Fruit fly (Drosophila melanogaster) whole organism, embryonic: ENCODE measurements around the gene CG31467.

Experiments
- CG10274 ChIP-seq: fragments of 200-800 bp; sonication (Bioruptor generic); optimal IDR thresholded peaks from 3 replicates; lab custom pipeline; 2017; ENCODE audit warnings: missing biosample characterization, mild to moderate bottlenecking, missing genetic modification characterization
- CG10565 ChIP-seq: fragments of 200-800 bp; sonication (Bioruptor generic); optimal IDR thresholded peaks from 3 replicates; lab custom pipeline; 2016; ENCODE audit warnings: missing biosample characterization, mild to moderate bottlenecking, missing genetic modification characterization
- CG13123 ChIP-seq: fragments of 200-800 bp; sonication (Bioruptor generic); optimal IDR thresholded peaks from 2 replicates; lab custom pipeline; 2016; ENCODE audit warnings: missing biosample characterization, missing genetic modification characterization
- CG13296 ChIP-seq: fragments of 200-800 bp; sonication (Bioruptor generic); optimal IDR thresholded peaks from 3 replicates; lab custom pipeline; 2018; ENCODE audit warnings: missing biosample characterization, mild to moderate bottlenecking, missing genetic modification characterization
- CG14860 ChIP-seq: fragments of 200-800 bp; sonication (Bioruptor generic); IDR thresholded peaks from 3 replicates; pipeline ENCODE4 v1.3.6; 2022; ENCODE audit warnings: missing biosample characterization, missing genetic modification characterization; ENCODE audit not compliant: partially characterized antibody
- CG14965 ChIP-seq: fragments of 200-800 bp; sonication (Bioruptor generic); optimal IDR thresholded peaks from 2 replicates; lab custom pipeline; 2016; ENCODE audit warnings: missing biosample characterization, missing genetic modification characterization, borderline replicate concordance
- CG1529 ChIP-seq: fragments of 200-800 bp; sonication (Bioruptor generic); optimal IDR thresholded peaks from 3 replicates; lab custom pipeline; 2018; ENCODE audit warnings: missing biosample characterization, missing genetic modification characterization
- CG17186 ChIP-seq: fragments of 200-800 bp; sonication (Bioruptor generic); optimal IDR thresholded peaks from 3 replicates; lab custom pipeline; 2017; ENCODE audit warnings: missing biosample characterization, missing genetic modification reagents, missing genetic modification characterization
- CG2875 ChIP-seq: fragments of 200-800 bp; sonication (Bioruptor generic); optimal IDR thresholded peaks from 2 replicates; lab custom pipeline; 2017; ENCODE audit warnings: missing biosample characterization, mild to moderate bottlenecking, missing genetic modification characterization, missing genetic modification reagents
- CG30431 ChIP-seq: fragments of 200-800 bp; sonication (Bioruptor generic); optimal IDR thresholded peaks from 2 replicates; lab custom pipeline; 2017; ENCODE audit warnings: missing biosample characterization, missing genetic modification characterization
- CG34376 ChIP-seq: fragments of 200-800 bp; sonication (Bioruptor generic); optimal IDR thresholded peaks from 2 replicates; lab custom pipeline; 2018; ENCODE audit warnings: missing biosample characterization, mild to moderate bottlenecking, missing genetic modification characterization
- CG43689 ChIP-seq: fragments of 200-800 bp; sonication (Bioruptor generic); IDR thresholded peaks from 2 replicates; pipeline ENCODE4 v1.3.6; 2022; ENCODE audit warnings: missing biosample characterization, missing genetic modification characterization
- CG6765 ChIP-seq: fragments of 200-800 bp; sonication (Bioruptor generic); optimal IDR thresholded peaks from 3 replicates; lab custom pipeline; 2017; ENCODE audit warnings: missing biosample characterization, mild to moderate bottlenecking, missing genetic modification characterization
- CG7745 ChIP-seq: fragments of 200-800 bp; sonication (Bioruptor generic); optimal IDR thresholded peaks from 2 replicates; lab custom pipeline; 2018; ENCODE audit warnings: missing biosample characterization, mild to moderate bottlenecking, missing genetic modification characterization, moderate library complexity
- CG8290 ChIP-seq, 3 experiments: fragments of 200-800 bp; sonication (Bioruptor generic); optimal IDR thresholded peaks; 2 replicates each; lab custom pipeline; 2016 to 2019; ENCODE audit warnings: missing biosample characterization in 3 of 3, missing genetic modification characterization in 3 of 3, mild to moderate bottlenecking in 2 of 3, moderate library complexity in 1 of 3
- CG8944 ChIP-seq: fragments of 200-800 bp; sonication (Bioruptor generic); optimal IDR thresholded peaks from 3 replicates; lab custom pipeline; 2016; ENCODE audit warnings: missing biosample characterization, missing genetic modification characterization
- CG9797 ChIP-seq: fragments of 200-800 bp; sonication (Bioruptor generic); optimal IDR thresholded peaks from 3 replicates; lab custom pipeline; 2018; ENCODE audit warnings: missing biosample characterization, mild to moderate bottlenecking, missing genetic modification characterization
- Chrac-16 ChIP-seq: fragments of 200-800 bp; sonication (Bioruptor generic); optimal IDR thresholded peaks from 3 replicates; lab custom pipeline; 2016; ENCODE audit warnings: missing biosample characterization, missing genetic modification characterization
- CrebB ChIP-seq: fragments of 200-800 bp; sonication (Bioruptor generic); optimal IDR thresholded peaks from 3 replicates; lab custom pipeline; 2018; ENCODE audit warnings: missing biosample characterization, mild to moderate bottlenecking, missing genetic modification characterization
- Deaf1 ChIP-seq: fragments of 200-800 bp; optimal IDR thresholded peaks from 3 replicates; lab custom pipeline; 2019; ENCODE audit warnings: missing biosample characterization, mild to moderate bottlenecking, missing genetic modification characterization, moderate library complexity
- Hey ChIP-seq: fragments of 200-800 bp; sonication (Bioruptor generic); optimal IDR thresholded peaks from 3 replicates; lab custom pipeline; 2018; ENCODE audit warnings: missing biosample characterization, mild to moderate bottlenecking, missing genetic modification characterization
- HmgZ ChIP-seq: fragments of 200-800 bp; sonication (Bioruptor generic); optimal IDR thresholded peaks from 2 replicates; lab custom pipeline; 2018; ENCODE audit warnings: missing biosample characterization, mild to moderate bottlenecking, missing genetic modification characterization
- Hmr ChIP-seq: fragments of 200-800 bp; sonication (Bioruptor generic); optimal IDR thresholded peaks from 3 replicates; lab custom pipeline; 2017; ENCODE audit warnings: mild to moderate bottlenecking, missing biosample characterization, missing genetic modification reagents, missing genetic modification characterization
- Jarid2 ChIP-seq: fragments of 200-800 bp; sonication (Bioruptor generic); optimal IDR thresholded peaks from 3 replicates; lab custom pipeline; 2017; ENCODE audit warnings: mild to moderate bottlenecking, missing biosample characterization, missing genetic modification reagents, missing genetic modification characterization
- Lim3 ChIP-seq: fragments of 200-800 bp; sonication (Bioruptor generic); IDR thresholded peaks from 2 replicates; pipeline ENCODE4 v1.3.6; 2022; ENCODE audit warnings: missing biosample characterization, missing genetic modification characterization
- Max ChIP-seq: fragments of 200-800 bp; sonication (Bioruptor generic); optimal IDR thresholded peaks from 2 replicates; lab custom pipeline; 2016; ENCODE audit warnings: missing biosample characterization, mild to moderate bottlenecking, missing genetic modification characterization
- Med ChIP-seq: fragments of 200-800 bp; sonication (Bioruptor generic); peaks from one replicate; lab custom pipeline; 2016; ENCODE audit warnings: missing biosample characterization, missing genetic modification characterization, mild to moderate bottlenecking, inconsistent platforms, moderate library complexity
- NfI ChIP-seq: fragments of 200-800 bp; sonication (Bioruptor generic); optimal IDR thresholded peaks from 3 replicates; lab custom pipeline; 2018; ENCODE audit warnings: missing biosample characterization, mild to moderate bottlenecking, missing genetic modification characterization, moderate library complexity
- Side ChIP-seq: fragments of 200-800 bp; sonication (Bioruptor generic); optimal IDR thresholded peaks from 2 replicates; lab custom pipeline; 2016; ENCODE audit warnings: missing biosample characterization, missing genetic modification characterization
- Sox100B ChIP-seq: fragments of 200-800 bp; sonication (Bioruptor generic); optimal IDR thresholded peaks from 3 replicates; lab custom pipeline; 2018; ENCODE audit warnings: missing biosample characterization, mild to moderate bottlenecking, missing genetic modification characterization
- bab2 ChIP-seq: fragments of 200-800 bp; sonication (Bioruptor generic); optimal IDR thresholded peaks from 2 replicates; lab custom pipeline; 2016; ENCODE audit warnings: missing biosample characterization, missing genetic modification characterization
- br ChIP-seq: fragments of >200 bp; optimal IDR thresholded peaks from 2 replicates; lab custom pipeline; 2017
- danr ChIP-seq: fragments of 200-800 bp; sonication (Bioruptor generic); IDR thresholded peaks from 2 replicates; pipeline ENCODE4 v1.3.6; 2022; ENCODE audit warnings: missing biosample characterization, missing genetic modification characterization
- dysf ChIP-seq: fragments of 200-800 bp; sonication (Bioruptor generic); IDR thresholded peaks from 3 replicates; pipeline ENCODE4 v1.3.6; 2022; ENCODE audit warnings: missing biosample characterization, missing genetic modification characterization
- fd64A ChIP-seq: fragments of 200-800 bp; sonication (Bioruptor generic); optimal IDR thresholded peaks from 3 replicates; lab custom pipeline; 2018; ENCODE audit warnings: missing biosample characterization, mild to moderate bottlenecking, missing genetic modification characterization
- fd96Cb ChIP-seq: fragments of 200-800 bp; sonication (Bioruptor generic); optimal IDR thresholded peaks from 2 replicates; lab custom pipeline; 2018; ENCODE audit warnings: missing biosample characterization, mild to moderate bottlenecking, missing genetic modification characterization, moderate library complexity
- gcm2 ChIP-seq: fragments of 200-800 bp; sonication (Bioruptor generic); optimal IDR thresholded peaks from 2 replicates; lab custom pipeline; 2016; ENCODE audit warnings: missing biosample characterization, missing genetic modification characterization
- grau ChIP-seq: fragments of 200-800 bp; optimal IDR thresholded peaks from 3 replicates; lab custom pipeline; 2019; ENCODE audit warnings: missing biosample characterization, mild to moderate bottlenecking, missing genetic modification characterization, moderate library complexity
- h ChIP-seq: fragments of >200 bp; optimal IDR thresholded peaks from 2 replicates; lab custom pipeline; 2017
- ind ChIP-seq: fragments of 200-800 bp; sonication (Bioruptor generic); optimal IDR thresholded peaks from 3 replicates; lab custom pipeline; 2016; ENCODE audit warnings: missing biosample characterization, missing genetic modification characterization
- insv ChIP-seq, 2 experiments: fragments of 200-800 bp; sonication (Bioruptor generic); optimal IDR thresholded peaks; 3 replicates each; lab custom pipeline; 2016 to 2018; ENCODE audit warnings: missing biosample characterization in 2 of 2, missing genetic modification characterization in 2 of 2
- lola ChIP-seq, 3 experiments: fragments of >200 bp in 2 of 3; fragments of 200-800 bp in 1 of 3; sonication (Bioruptor generic) in 1 of 3; optimal IDR thresholded peaks; 2 replicates each; lab custom pipeline; 2017 to 2019; ENCODE audit warnings: missing biosample characterization in 3 of 3, missing genetic modification characterization in 3 of 3, mild to moderate bottlenecking in 1 of 3, moderate library complexity in 1 of 3
- lov ChIP-seq, 2 experiments: fragments of 200-800 bp in 1 of 2; fragments of >200 bp in 1 of 2; sonication (Bioruptor generic) in 1 of 2; IDR thresholded peaks in 1 of 2; optimal IDR thresholded peaks in 1 of 2; 2 replicates in 1 of 2; 3 replicates in 1 of 2; pipeline versions ENCODE4 v1.3.6 to Lab custom; 2017 to 2022; ENCODE audit warnings: missing biosample characterization in 1 of 2, missing genetic modification characterization in 1 of 2
- onecut ChIP-seq: fragments of 200-800 bp; sonication (Bioruptor generic); IDR thresholded peaks from 2 replicates; pipeline ENCODE4 v1.3.6; 2022; ENCODE audit warnings: missing biosample characterization, missing genetic modification characterization
- repo ChIP-seq: fragments of 200-800 bp; sonication (Bioruptor generic); optimal IDR thresholded peaks from 2 replicates; lab custom pipeline; 2016; ENCODE audit warnings: missing biosample characterization, missing genetic modification characterization
- salm ChIP-seq: fragments of 200-800 bp; sonication (Bioruptor generic); optimal IDR thresholded peaks from 2 replicates; lab custom pipeline; 2018; ENCODE audit warnings: missing biosample characterization, mild to moderate bottlenecking, missing genetic modification characterization
- seq ChIP-seq: fragments of 200-800 bp; sonication (Bioruptor generic); IDR thresholded peaks from 2 replicates; pipeline ENCODE4 v1.3.6; 2022; ENCODE audit warnings: missing biosample characterization, missing genetic modification characterization
- tna ChIP-seq: fragments of 200-800 bp; sonication (Bioruptor generic); IDR thresholded peaks from 2 replicates; pipeline ENCODE4 v1.3.6; 2022; ENCODE audit warnings: missing biosample characterization, missing genetic modification characterization; ENCODE audit not compliant: partially characterized antibody
- twi ChIP-seq: fragments of 200-800 bp; optimal IDR thresholded peaks from 2 replicates; lab custom pipeline; 2019; ENCODE audit warnings: missing biosample characterization, mild to moderate bottlenecking, missing genetic modification characterization, moderate library complexity
- zfh1 ChIP-seq: fragments of 200-800 bp; sonication (Bioruptor generic); IDR thresholded peaks from 3 replicates; pipeline ENCODE4 v1.3.6; 2022; ENCODE audit warnings: missing biosample characterization, missing genetic modification characterization

CG31467 gene

DNA sequence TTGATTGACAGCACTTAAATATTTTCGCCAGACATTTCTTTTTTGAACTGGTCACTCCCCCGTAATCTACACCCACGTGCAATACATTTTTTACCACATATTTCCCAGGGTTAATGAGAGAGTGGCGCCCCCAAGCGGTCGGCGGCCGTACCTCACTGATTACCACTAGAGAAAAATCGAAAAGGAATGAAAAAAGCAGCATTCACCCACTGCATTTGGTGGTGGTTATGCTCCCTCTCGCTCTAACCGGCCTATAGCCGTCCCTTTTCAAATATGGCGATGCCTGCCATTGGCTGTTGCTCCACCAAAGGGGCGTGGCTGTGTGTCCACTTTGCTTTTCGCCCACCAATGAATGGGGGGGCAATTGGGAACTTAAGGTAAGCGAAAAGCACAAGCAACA, 41.7 kb downstream of the CG31467 start (continued):
- TF ChIP-seq CG34376 (GFP tag; lab: Kevin White, UChicago) (peak; percentile 41), fd96Cb (tag; lab: Kevin White, UChicago) (peak; percentile 4), HmgZ (peak; percentile 48), repo (GFP tag; lab: Kevin White, UChicago) (peak; percentile 59), Sox100B (GFP tag; lab: Kevin White, UChicago) (peak; percentile 45), danr (GFP tag; lab: Robert Waterston, UW) (no peak), Med (GFP tag; lab: Kevin White, UChicago) (peak; percentile 91), CG13123 (GFP tag; lab: Kevin White, UChicago) (no peak), CG17186 (GFP tag; lab: Kevin White, UChicago) (peak; percentile 16), Deaf1 (tag; lab: Kevin White, UChicago) (peak; percentile 64), CrebB (tag; lab: Kevin White, UChicago) (peak; percentile 3), onecut (peak; percentile 91), ind (GFP tag; lab: Kevin White, UChicago) (peak; percentile 31), CG14965 (GFP tag; lab: Kevin White, UChicago) (peak; percentile 98), Hey (tag; lab: Kevin White, UChicago) (no peak), gcm2 (GFP tag; lab: Kevin White, UChicago) (peak; percentile 11), CG10274 (no peak), tna (GFP tag; lab: Robert Waterston, UW) (no peak), zfh1 (peak; percentile 65; the same call in 1 of the 3 replicates), CG1529 (GFP tag; lab: Kevin White, UChicago) (peak; percentile 56), br (lab: Kevin White, UChicago) (no peak), salm (tag; lab: Kevin White, UChicago) (peak; percentile 13), CG43689 (no peak), Hmr (GFP tag; lab: Kevin White, UChicago) (peak; percentile 54), CG7745 (tag; lab: Kevin White, UChicago) (no peak), CG14860 (no peak), Chrac-16 (GFP tag; lab: Kevin White, UChicago) (peak; percentile 45), lov (optimal IDR thresholded peaks at IDR 0.05; lab: Kevin White, UChicago) (no peak), lov (GFP tag; IDR thresholded peaks at IDR 0.05; lab: Robert Waterston, UW) (peak; percentile 89; the same call in 2 of the 3 replicates), CG6765 (GFP tag; lab: Kevin White, UChicago) (peak; percentile 15), CG8290 (GFP tag; optimal IDR thresholded peaks at IDR 0.05; lab: Kevin White, UChicago) (peak; percentile 31), CG8290 (tag; optimal IDR thresholded peaks at IDR 0.05; lab: Kevin White, UChicago) (peak in 1 of 2 experiments; percentile 65), NfI (peak; percentile 61), lola (GFP tag; optimal IDR thresholded peaks at IDR 0.05; lab: Kevin White, UChicago) (peak in 1 of 3 experiments; percentile 17), CG30431 (no peak), fd64A (peak; percentile 56), h (lab: Kevin White, UChicago) (peak; percentile 71), twi (tag; lab: Kevin White, UChicago) (peak; percentile 41), CG9797 (peak; percentile 9), Lim3 (no peak), CG10565 (no peak), Max (peak; percentile 23), grau (tag; lab: Kevin White, UChicago) (peak; percentile 47), insv (GFP tag; optimal IDR thresholded peaks at IDR 0.05; lab: Kevin White, UChicago) (no peak), CG2875 (GFP tag; lab: Kevin White, UChicago) (peak; percentile 75), seq (GFP tag; lab: Robert Waterston, UW) (peak; percentile 94), CG13296 (GFP tag; lab: Kevin White, UChicago) (peak; percentile 36), CG8944 (GFP tag; lab: Kevin White, UChicago) (no peak), dysf (peak; percentile 41; the same call in 1 of the 3 replicates), Side (GFP tag; lab: Kevin White, UChicago) (peak; percentile 69), Jarid2 (GFP tag; lab: Kevin White, UChicago) (peak; percentile 84), bab2 (no peak)
